Worm (Caenorhabditis elegans) whole organism, young adult: ENCODE data around the gene B0496.6.

Experiments
- F37B4.10 ChIP-seq: fragments of 200-800 bp; sonication (Bioruptor generic); IDR thresholded peaks from 2 replicates; pipeline ENCODE4 v1.3.6; 2022; ENCODE audit warnings: missing genetic modification characterization, missing compliant biosample characterization
- F52B5.7 ChIP-seq: sonication (generic microtip); optimal IDR thresholded peaks from 2 replicates; lab custom pipeline; 2016; ENCODE audit warnings: mild to moderate bottlenecking, missing genetic modification characterization, missing compliant biosample characterization
- F57C9.4 ChIP-seq: sonication (generic microtip); optimal IDR thresholded peaks from 2 replicates; lab custom pipeline; 2017; ENCODE audit warnings: mild to moderate bottlenecking, missing genetic modification characterization, missing compliant biosample characterization
- K11D2.4 ChIP-seq: fragments of 200-800 bp; sonication (Bioruptor generic); IDR thresholded peaks from 2 replicates; pipeline ENCODE4 v1.3.6; 2022; ENCODE audit warnings: missing genetic modification reagents, missing genetic modification characterization, missing compliant biosample characterization
- athp-1 ChIP-seq: sonication (generic microtip); optimal IDR thresholded peaks from 2 replicates; lab custom pipeline; 2017; ENCODE audit warnings: mild to moderate bottlenecking, missing genetic modification characterization, missing compliant biosample characterization
- ccch-3 ChIP-seq: fragments of 200-800 bp; sonication (Bioruptor generic); optimal IDR thresholded peaks from 2 replicates; lab custom pipeline; 2018; ENCODE audit warnings: mild to moderate bottlenecking, missing genetic modification characterization, missing compliant biosample characterization
- ets-4 ChIP-seq: fragments of 200-800 bp; sonication (Bioruptor generic); optimal IDR thresholded peaks from 2 replicates; lab custom pipeline; 2018; ENCODE audit warnings: mild to moderate bottlenecking, missing genetic modification characterization, missing compliant biosample characterization
- hsf-1 ChIP-seq: fragments of 200-800 bp; sonication (Bioruptor generic); IDR thresholded peaks from 2 replicates; pipeline ENCODE4 v1.3.6; 2022; ENCODE audit warnings: missing genetic modification reagents, missing genetic modification characterization, missing compliant biosample characterization
- lin-26 ChIP-seq: fragments of 200-800 bp; sonication (Bioruptor generic); IDR thresholded peaks from 2 replicates; pipeline ENCODE4 v1.3.6; 2022; ENCODE audit warnings: missing genetic modification reagents, missing genetic modification characterization, missing compliant biosample characterization
- lir-1 ChIP-seq: fragments of 200-800 bp; sonication (Bioruptor generic); conservative IDR thresholded peaks from 2 replicates; pipeline ENCODE4 v1.3.6; 2022; ENCODE audit warnings: missing genetic modification reagents, missing genetic modification characterization, missing compliant biosample characterization
- tbx-9 ChIP-seq: sonication (generic microtip); optimal IDR thresholded peaks from 2 replicates; lab custom pipeline; 2016; ENCODE audit warnings: borderline replicate concordance, missing genetic modification characterization, inconsistent platforms, missing compliant biosample characterization
- unc-62 ChIP-seq: fragments of 150-350 bp; optimal IDR thresholded peaks from 2 replicates; lab custom pipeline; 2014; ENCODE audit warnings: missing biosample characterization, missing genetic modification reagents, missing genetic modification characterization
- xnd-1 ChIP-seq: sonication (generic microtip); optimal IDR thresholded peaks from 2 replicates; lab custom pipeline; 2016; ENCODE audit warnings: missing genotype, missing genetic modification reagents, missing genetic modification characterization, missing compliant biosample characterization
- ztf-3 ChIP-seq: fragments of 200-800 bp; sonication (Bioruptor generic); optimal IDR thresholded peaks from 2 replicates; lab custom pipeline; 2018; ENCODE audit warnings: mild to moderate bottlenecking, missing genetic modification characterization, missing compliant biosample characterization

DNA sequence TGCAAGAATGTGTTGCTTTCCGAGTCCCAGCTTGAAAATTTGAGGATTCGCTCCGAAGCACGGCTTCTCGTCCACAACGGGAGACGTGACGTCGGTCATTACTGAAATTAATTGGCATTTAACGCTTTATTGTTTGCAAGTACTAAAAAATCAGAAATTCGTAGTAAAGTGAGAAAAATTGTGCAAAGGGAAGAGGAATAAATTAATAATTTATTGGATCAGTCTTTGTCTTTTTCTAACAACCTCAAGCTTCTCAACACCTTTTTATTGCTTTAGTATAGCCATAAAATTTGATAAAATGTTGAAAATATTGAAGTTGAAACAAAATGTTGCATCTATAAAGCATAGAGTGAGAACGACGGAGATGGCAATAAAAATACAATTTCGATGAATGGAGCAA, 32.4 kb downstream of the B0496.6 start, which contains the start of gene tes-1:
- no peak for TF ChIP-seq F37B4.10 (GFP tag; lab: Robert Waterston, UW)
- no peak for TF ChIP-seq F52B5.7 (tag; lab: Kevin White, UChicago)
- no peak for TF ChIP-seq athp-1 (tag; lab: Kevin White, UChicago)
- no peak for TF ChIP-seq xnd-1 (tag; lab: Kevin White, UChicago)
- no peak for TF ChIP-seq ztf-3
- no peak for TF ChIP-seq ets-4 (GFP tag; lab: Kevin White, UChicago)
- no peak for TF ChIP-seq unc-62 (GFP tag; lab: Kevin White, UChicago)
- no peak for TF ChIP-seq K11D2.4 (GFP tag; lab: Robert Waterston, UW)
- TF ChIP-seq F57C9.4 (tag; lab: Kevin White, UChicago), result no peak
- TF ChIP-seq lin-26 (GFP tag; lab: Robert Waterston, UW), result no peak
- TF ChIP-seq lir-1 (GFP tag; lab: Robert Waterston, UW), result no peak
- no peak for TF ChIP-seq hsf-1
- TF ChIP-seq ccch-3 (GFP tag; lab: Kevin White, UChicago), result no peak
- TF ChIP-seq tbx-9 (tag; lab: Kevin White, UChicago), result no peak
